Worm (Caenorhabditis elegans) whole organism, L3 larva: Measurements from ENCODE around the gene F22E5.8.

Experiments used
- ZK546.5 ChIP-seq: sonication (generic microtip); optimal IDR thresholded peaks from 2 replicates; lab custom pipeline; 2017; ENCODE audit warnings: missing biosample characterization, missing genetic modification characterization
- ceh-28 ChIP-seq: fragments of 150-350 bp; optimal IDR thresholded peaks from 2 replicates; lab custom pipeline; 2014; ENCODE audit warnings: missing biosample characterization, missing genetic modification reagents, missing genetic modification characterization
- elt-3 ChIP-seq, 3 experiments: fragments of 150-350 bp in 1 of 3; sonication (generic microtip) in 2 of 3; optimal IDR thresholded peaks; 2 replicates in 2 of 3; 4 replicates in 1 of 3; lab custom pipeline; 2014 to 2017; ENCODE audit warnings: missing biosample characterization in 3 of 3, missing genetic modification characterization in 3 of 3
- hmg-11 ChIP-seq: sonication (generic microtip); optimal IDR thresholded peaks from 2 replicates; lab custom pipeline; 2016; ENCODE audit warnings: missing genetic modification characterization, missing compliant biosample characterization
- nhr-237 ChIP-seq: fragments of 150-350 bp; optimal IDR thresholded peaks from 2 replicates; lab custom pipeline; 2014; ENCODE audit warnings: missing biosample characterization, missing genetic modification characterization
- tbx-2 ChIP-seq: sonication (generic microtip); optimal IDR thresholded peaks from 2 replicates; lab custom pipeline; 2016; ENCODE audit warnings: mild to moderate bottlenecking, missing genetic modification characterization, missing compliant biosample characterization

ce11 chrII:2681118-2681517 is 41.3 kb downstream of the F22E5.8 start, which contains the start of gene F34D6.1:
- TF ChIP-seq ZK546.5 (tag; lab: Kevin White, UChicago) (no peak), elt-3 (tag; optimal IDR thresholded peaks at IDR 0.05; lab: Kevin White, UChicago) (no peak), ceh-28 (tag; lab: Kevin White, UChicago) (no peak), tbx-2 (tag; lab: Kevin White, UChicago) (no peak), nhr-237 (tag; lab: Kevin White, UChicago) (no peak), hmg-11 (tag; lab: Kevin White, UChicago) (no peak)
